Worm (Caenorhabditis elegans): ENCODE measurements around the gene gst-32.

Gene gst-32

ce11 chrII:15178494-15178893, at the start of gene gst-32:
Gene gst-32 (minus strand): TSS chrII:15178594.
- no peak for TF ChIP-seq him-1 (tag; optimal IDR thresholded peaks at IDR 0.05)
- TF ChIP-seq dao-5 (tag; optimal IDR thresholded peaks at IDR 0.05) = no peak
- TF ChIP-seq W03F9.2 (tag; optimal IDR thresholded peaks at IDR 0.05) = no peak

ce11 chrII:15228005-15228404, 49.6 kb upstream of the gst-32 start:
- no peak for TF ChIP-seq him-1 (tag; optimal IDR thresholded peaks at IDR 0.05)
- TF ChIP-seq dao-5 (tag; optimal IDR thresholded peaks at IDR 0.05) = no peak
- no peak for TF ChIP-seq W03F9.2 (tag; optimal IDR thresholded peaks at IDR 0.05)

- TF ChIP-seq him-1 (tag; optimal IDR thresholded peaks at IDR 0.05) (no peak), W03F9.2 (tag; optimal IDR thresholded peaks at IDR 0.05) (no peak), dao-5 (tag; optimal IDR thresholded peaks at IDR 0.05) (no peak)
Measured at ce11 chrII:15226805-15227204, 48.4 kb upstream of the gst-32 start.

- no peak for TF ChIP-seq dao-5 (tag; optimal IDR thresholded peaks at IDR 0.05)
Measured at ce11 chrII:15226186-15226585, 47.8 kb upstream of the gst-32 start.

- TF ChIP-seq dao-5 (tag; optimal IDR thresholded peaks at IDR 0.05) (no peak), him-1 (tag; optimal IDR thresholded peaks at IDR 0.05) (no peak), W03F9.2 (tag; optimal IDR thresholded peaks at IDR 0.05) (no peak)
Measured at ce11 chrII:15220116-15220515, 41.7 kb upstream of the gst-32 start.

- TF ChIP-seq dao-5 (tag; optimal IDR thresholded peaks at IDR 0.05) (no peak), W03F9.2 (tag; optimal IDR thresholded peaks at IDR 0.05) (no peak), him-1 (tag; optimal IDR thresholded peaks at IDR 0.05) (no peak)
Measured at ce11 chrII:15219033-15219432, 40.6 kb upstream of the gst-32 start.

ce11 chrII:15218609-15219008, 40.2 kb upstream of the gst-32 start:
- TF ChIP-seq W03F9.2 (tag; optimal IDR thresholded peaks at IDR 0.05) (no peak), him-1 (tag; optimal IDR thresholded peaks at IDR 0.05) (no peak), dao-5 (tag; optimal IDR thresholded peaks at IDR 0.05) (no peak)

ce11 chrII:15217949-15218348, 39.6 kb upstream of the gst-32 start:
- no peak for TF ChIP-seq W03F9.2 (tag; optimal IDR thresholded peaks at IDR 0.05)
- no peak for TF ChIP-seq dao-5 (tag; optimal IDR thresholded peaks at IDR 0.05)
- no peak for TF ChIP-seq him-1 (tag; optimal IDR thresholded peaks at IDR 0.05)

- TF ChIP-seq dao-5 (tag; optimal IDR thresholded peaks at IDR 0.05) = no peak
Measured at ce11 chrII:15213732-15214131, 35.3 kb upstream of the gst-32 start.

ce11 chrII:15212260-15212914, 34.0 kb upstream of the gst-32 start:
- TF ChIP-seq him-1 (tag; optimal IDR thresholded peaks at IDR 0.05) (no peak), W03F9.2 (tag; optimal IDR thresholded peaks at IDR 0.05) (no peak), dao-5 (tag; optimal IDR thresholded peaks at IDR 0.05) (no peak)

- TF ChIP-seq W03F9.2 (tag; optimal IDR thresholded peaks at IDR 0.05) (no peak), dao-5 (tag; optimal IDR thresholded peaks at IDR 0.05) (no peak), him-1 (tag; optimal IDR thresholded peaks at IDR 0.05) (no peak)
Measured at ce11 chrII:15209309-15209708, 30.9 kb upstream of the gst-32 start.

ce11 chrII:15208874-15209273, 30.5 kb upstream of the gst-32 start:
- TF ChIP-seq dao-5 (tag; optimal IDR thresholded peaks at IDR 0.05) = no peak
- TF ChIP-seq W03F9.2 (tag; optimal IDR thresholded peaks at IDR 0.05) = no peak
- no peak for TF ChIP-seq him-1 (tag; optimal IDR thresholded peaks at IDR 0.05)

ce11 chrII:15208151-15208550, 29.8 kb upstream of the gst-32 start:
- no peak for TF ChIP-seq him-1 (tag; optimal IDR thresholded peaks at IDR 0.05)

ce11 chrII:15207562-15207961, 29.2 kb upstream of the gst-32 start:
- no peak for TF ChIP-seq dao-5 (tag; optimal IDR thresholded peaks at IDR 0.05)
- no peak for TF ChIP-seq W03F9.2 (tag; optimal IDR thresholded peaks at IDR 0.05)
- TF ChIP-seq him-1 (tag; optimal IDR thresholded peaks at IDR 0.05) = no peak

ce11 chrII:15206234-15206633, 27.8 kb upstream of the gst-32 start:
- TF ChIP-seq dao-5 (tag; optimal IDR thresholded peaks at IDR 0.05) = no peak
- TF ChIP-seq W03F9.2 (tag; optimal IDR thresholded peaks at IDR 0.05) = no peak
- TF ChIP-seq him-1 (tag; optimal IDR thresholded peaks at IDR 0.05) = no peak

- TF ChIP-seq W03F9.2 (tag; optimal IDR thresholded peaks at IDR 0.05) = peak; percentile 31
- no peak for TF ChIP-seq him-1 (tag; optimal IDR thresholded peaks at IDR 0.05)
Measured at ce11 chrII:15205346-15205745, 27.0 kb upstream of the gst-32 start.

All from whole organism, L4/young adult.